Worm (Caenorhabditis elegans) whole organism, late embryonic: Measurements from ENCODE around the gene wht-8.

ENCODE experiments used
- ceh-48 ChIP-seq: sonication (generic microtip); optimal IDR thresholded peaks from 2 replicates; lab custom pipeline; 2016; ENCODE audit warnings: missing genetic modification characterization, inconsistent platforms, missing compliant biosample characterization
- nfya-1 ChIP-seq: sonication (generic microtip); optimal IDR thresholded peaks from 2 replicates; lab custom pipeline; 2017; ENCODE audit warnings: missing genetic modification characterization, mild to moderate bottlenecking, missing compliant biosample characterization, antibody characterized with exemption, moderate library complexity

ce11 chrIII:11175642-11176217 lies 42.9 kb upstream of the wht-8 start:
- TF ChIP-seq nfya-1 (tag; lab: Kevin White, UChicago) (no peak), ceh-48 (tag; lab: Kevin White, UChicago) (no peak)
